Fruit fly (Drosophila melanogaster) whole organism, embryonic: ENCODE results near the gene arm.

Source experiments
- Asciz ChIP-seq: fragments of 200-800 bp; sonication (Bioruptor generic); optimal IDR thresholded peaks from 2 replicates; lab custom pipeline; 2017; ENCODE audit warnings: missing biosample characterization, mild to moderate bottlenecking, missing genetic modification characterization, missing genetic modification reagents
- B-H2 ChIP-seq: fragments of 200-800 bp; sonication (Bioruptor generic); optimal IDR thresholded peaks from 2 replicates; lab custom pipeline; 2018; ENCODE audit warnings: missing biosample characterization, mild to moderate bottlenecking, missing genetic modification characterization
- Bdp1 ChIP-seq: fragments of 200-800 bp; sonication (Bioruptor generic); optimal IDR thresholded peaks from 3 replicates; lab custom pipeline; 2016; ENCODE audit warnings: missing biosample characterization, missing genetic modification characterization
- CG11456 ChIP-seq: fragments of 200-800 bp; sonication (Bioruptor generic); IDR thresholded peaks from 3 replicates; pipeline ENCODE4 v1.3.6; 2022; ENCODE audit warnings: missing biosample characterization, missing genetic modification characterization
- CG12155 ChIP-seq: fragments of 200-800 bp; sonication (Bioruptor generic); optimal IDR thresholded peaks from 3 replicates; lab custom pipeline; 2016; ENCODE audit warnings: missing biosample characterization, missing genetic modification characterization
- CG1792 ChIP-seq: fragments of 200-800 bp; sonication (Bioruptor generic); optimal IDR thresholded peaks from 2 replicates; lab custom pipeline; 2016; ENCODE audit warnings: missing biosample characterization, missing genetic modification characterization
- CG2199 ChIP-seq: fragments of 200-800 bp; sonication (Bioruptor generic); IDR thresholded peaks from 3 replicates; pipeline ENCODE4 v1.3.6; 2022; ENCODE audit warnings: missing biosample characterization, missing genetic modification characterization
- CG33557 ChIP-seq: fragments of 200-800 bp; sonication (Bioruptor generic); optimal IDR thresholded peaks from 2 replicates; lab custom pipeline; 2019; ENCODE audit warnings: missing biosample characterization, mild to moderate bottlenecking, missing genetic modification characterization, moderate library complexity
- CG4707 ChIP-seq: fragments of 200-800 bp; sonication (Bioruptor generic); optimal IDR thresholded peaks from 2 replicates; lab custom pipeline; 2018; ENCODE audit warnings: missing biosample characterization, mild to moderate bottlenecking, missing genetic modification characterization, moderate library complexity
- CG4820 ChIP-seq: fragments of 200-800 bp; sonication (Bioruptor generic); optimal IDR thresholded peaks from 3 replicates; lab custom pipeline; 2016; ENCODE audit warnings: missing biosample characterization, missing genetic modification characterization
- CG6813 ChIP-seq: fragments of 200-800 bp; sonication (Bioruptor generic); optimal IDR thresholded peaks from 2 replicates; lab custom pipeline; 2017; ENCODE audit warnings: missing biosample characterization, missing genetic modification characterization, mild to moderate bottlenecking, moderate library complexity, missing genetic modification reagents
- CG7963 ChIP-seq: fragments of 200-800 bp; sonication (Bioruptor generic); IDR thresholded peaks from 3 replicates; pipeline ENCODE4 v1.3.6; 2022; ENCODE audit warnings: missing biosample characterization, missing genetic modification characterization; ENCODE audit not compliant: partially characterized antibody
- CG8281 ChIP-seq: fragments of 200-800 bp; sonication (Bioruptor generic); optimal IDR thresholded peaks from 2 replicates; lab custom pipeline; 2018; ENCODE audit warnings: missing biosample characterization, mild to moderate bottlenecking, missing genetic modification characterization, moderate library complexity
- CG8478 ChIP-seq: fragments of >200 bp; optimal IDR thresholded peaks from 2 replicates; lab custom pipeline; 2018
- CkIIα-i1 ChIP-seq: fragments of 200-800 bp; sonication (Bioruptor generic); IDR thresholded peaks from 2 replicates; pipeline ENCODE4 v1.3.6; 2022; ENCODE audit warnings: missing biosample characterization, missing genetic modification characterization
- ERR ChIP-seq: fragments of 200-800 bp; sonication (Bioruptor generic); optimal IDR thresholded peaks from 2 replicates; lab custom pipeline; 2016; ENCODE audit warnings: missing biosample characterization, missing genetic modification characterization
- Ets97D ChIP-seq: fragments of 200-800 bp; sonication (Bioruptor generic); optimal IDR thresholded peaks from 3 replicates; lab custom pipeline; 2016; ENCODE audit warnings: missing biosample characterization, missing genetic modification characterization
- Fer1 ChIP-seq: fragments of 200-800 bp; sonication (Bioruptor generic); optimal IDR thresholded peaks from 2 replicates; lab custom pipeline; 2017; ENCODE audit warnings: missing biosample characterization, mild to moderate bottlenecking, missing genetic modification characterization
- Fer2 ChIP-seq: fragments of 200-800 bp; sonication (Bioruptor generic); optimal IDR thresholded peaks from 2 replicates; lab custom pipeline; 2018; ENCODE audit warnings: missing biosample characterization, mild to moderate bottlenecking, missing genetic modification characterization, moderate library complexity
- HLH3B ChIP-seq: fragments of 200-800 bp; sonication (Bioruptor generic); IDR thresholded peaks from 2 replicates; pipeline ENCODE4 v1.3.6; 2022; ENCODE audit warnings: missing biosample characterization, missing genetic modification characterization
- HLHmδ ChIP-seq: fragments of 200-800 bp; sonication (Bioruptor generic); optimal IDR thresholded peaks from 2 replicates; lab custom pipeline; 2018; ENCODE audit warnings: missing biosample characterization, mild to moderate bottlenecking, missing genetic modification characterization, moderate library complexity
- HmgZ ChIP-seq: fragments of 200-800 bp; sonication (Bioruptor generic); optimal IDR thresholded peaks from 2 replicates; lab custom pipeline; 2018; ENCODE audit warnings: missing biosample characterization, mild to moderate bottlenecking, missing genetic modification characterization
- Hr3 ChIP-seq: fragments of 200-800 bp; sonication (Bioruptor generic); optimal IDR thresholded peaks from 3 replicates; lab custom pipeline; 2016; ENCODE audit warnings: missing biosample characterization, missing genetic modification characterization
- Lhr ChIP-seq: fragments of 200-800 bp; sonication (Bioruptor generic); optimal IDR thresholded peaks from 3 replicates; lab custom pipeline; 2017; ENCODE audit warnings: mild to moderate bottlenecking, missing biosample characterization, missing genetic modification reagents, missing genetic modification characterization
- NfI ChIP-seq: fragments of 200-800 bp; sonication (Bioruptor generic); optimal IDR thresholded peaks from 3 replicates; lab custom pipeline; 2018; ENCODE audit warnings: missing biosample characterization, mild to moderate bottlenecking, missing genetic modification characterization, moderate library complexity
- Scr ChIP-seq: fragments of 200-800 bp; sonication (Bioruptor generic); IDR thresholded peaks from 2 replicates; pipeline ENCODE4 v1.3.6; 2022; ENCODE audit warnings: missing biosample characterization, missing genetic modification characterization; ENCODE audit not compliant: partially characterized antibody
- Side ChIP-seq: fragments of 200-800 bp; sonication (Bioruptor generic); optimal IDR thresholded peaks from 2 replicates; lab custom pipeline; 2016; ENCODE audit warnings: missing biosample characterization, missing genetic modification characterization
- Six4 ChIP-seq: fragments of 200-800 bp; sonication (Bioruptor generic); optimal IDR thresholded peaks from 2 replicates; lab custom pipeline; 2016; ENCODE audit warnings: missing biosample characterization, missing genetic modification characterization
- Vsx1 ChIP-seq: fragments of 200-800 bp; sonication (Bioruptor generic); optimal IDR thresholded peaks from 2 replicates; lab custom pipeline; 2017; ENCODE audit warnings: missing biosample characterization, mild to moderate bottlenecking, missing genetic modification characterization, missing genetic modification reagents
- YL-1 ChIP-seq: fragments of 200-800 bp; sonication (Bioruptor generic); optimal IDR thresholded peaks from 3 replicates; lab custom pipeline; 2017; ENCODE audit warnings: missing biosample characterization, mild to moderate bottlenecking, missing genetic modification characterization
- amos ChIP-seq: fragments of 200-800 bp; sonication (Bioruptor generic); IDR thresholded peaks from 2 replicates; pipeline ENCODE4 v1.3.6; 2022; ENCODE audit warnings: missing biosample characterization, missing genetic modification characterization; ENCODE audit not compliant: partially characterized antibody
- bcd ChIP-seq: fragments of 200-800 bp; sonication (Bioruptor generic); optimal IDR thresholded peaks from 2 replicates; lab custom pipeline; 2017; ENCODE audit warnings: missing biosample characterization, mild to moderate bottlenecking, missing genetic modification characterization
- cato ChIP-seq: fragments of 200-800 bp; sonication (Bioruptor generic); optimal IDR thresholded peaks from 2 replicates; lab custom pipeline; 2016; ENCODE audit warnings: missing biosample characterization, missing genetic modification characterization, borderline replicate concordance
- dmrt99B ChIP-seq: fragments of 200-800 bp; sonication (Bioruptor generic); optimal IDR thresholded peaks from 2 replicates; lab custom pipeline; 2018; ENCODE audit warnings: missing biosample characterization, mild to moderate bottlenecking, missing genetic modification characterization, moderate library complexity
- jing ChIP-seq: fragments of 200-800 bp; sonication (Bioruptor generic); optimal IDR thresholded peaks from 2 replicates; lab custom pipeline; 2018; ENCODE audit warnings: missing biosample characterization, mild to moderate bottlenecking, missing genetic modification characterization
- lbe ChIP-seq: fragments of 200-800 bp; sonication (Bioruptor generic); optimal IDR thresholded peaks from 2 replicates; lab custom pipeline; 2016; ENCODE audit warnings: missing biosample characterization, mild to moderate bottlenecking, missing genetic modification characterization
- mirr ChIP-seq: fragments of 200-800 bp; sonication (Bioruptor generic); optimal IDR thresholded peaks from 3 replicates; lab custom pipeline; 2018; ENCODE audit warnings: missing biosample characterization, mild to moderate bottlenecking, missing genetic modification characterization
- nau ChIP-seq: fragments of 200-800 bp; sonication (Bioruptor generic); optimal IDR thresholded peaks from 3 replicates; lab custom pipeline; 2017; ENCODE audit warnings: missing biosample characterization, mild to moderate bottlenecking, missing genetic modification characterization, missing genetic modification reagents
- pan ChIP-seq, 4 experiments: fragments of >200 bp in 3 of 4; fragments of 200-800 bp in 1 of 4; sonication (Bioruptor generic) in 1 of 4; optimal IDR thresholded peaks in 3 of 4; IDR thresholded peaks in 1 of 4; 2 replicates each; pipeline versions ENCODE4 v1.3.6 to Lab custom; 2017 to 2022; ENCODE audit warnings: missing biosample characterization in 2 of 4, missing genetic modification characterization in 2 of 4, mixed read lengths in 1 of 4
- pros ChIP-seq: fragments of 200-800 bp; sonication (Bioruptor generic); optimal IDR thresholded peaks from 3 replicates; lab custom pipeline; 2019; ENCODE audit warnings: missing biosample characterization, mild to moderate bottlenecking, missing genetic modification characterization, moderate library complexity
- pzg ChIP-seq: fragments of 200-800 bp; sonication (Bioruptor generic); optimal IDR thresholded peaks from 3 replicates; lab custom pipeline; 2018; ENCODE audit warnings: missing biosample characterization, mild to moderate bottlenecking, missing genetic modification characterization, moderate library complexity
- sd ChIP-seq: fragments of 200-800 bp; sonication (Bioruptor generic); optimal IDR thresholded peaks from 3 replicates; lab custom pipeline; 2018; ENCODE audit warnings: missing biosample characterization, mild to moderate bottlenecking, missing genetic modification characterization, moderate library complexity
- sens ChIP-seq: fragments of 200-800 bp; sonication (Bioruptor generic); peaks from one replicate; lab custom pipeline; 2016; ENCODE audit warnings: missing biosample characterization, missing genetic modification characterization
- sob ChIP-seq: fragments of 200-800 bp; sonication (Bioruptor generic); IDR thresholded peaks from 2 replicates; pipeline ENCODE4 v1.3.6; 2022; ENCODE audit warnings: missing biosample characterization, missing genetic modification characterization
- ssp ChIP-seq: fragments of 200-800 bp; sonication (Bioruptor generic); IDR thresholded peaks from 2 replicates; pipeline ENCODE4 v1.3.6; 2022; ENCODE audit warnings: missing biosample characterization, missing genetic modification characterization
- stwl ChIP-seq: fragments of 200-800 bp; sonication (Bioruptor generic); optimal IDR thresholded peaks from 3 replicates; lab custom pipeline; 2018; ENCODE audit warnings: missing biosample characterization, mild to moderate bottlenecking, missing genetic modification characterization, moderate library complexity
- wor ChIP-seq: fragments of 200-800 bp; sonication (Bioruptor generic); IDR thresholded peaks from 2 replicates; pipeline ENCODE4 v1.3.6; 2022; ENCODE audit warnings: missing biosample characterization, missing genetic modification characterization
- zfh1 ChIP-seq: fragments of 200-800 bp; sonication (Bioruptor generic); IDR thresholded peaks from 3 replicates; pipeline ENCODE4 v1.3.6; 2022; ENCODE audit warnings: missing biosample characterization, missing genetic modification characterization

Gene arm

DNA sequence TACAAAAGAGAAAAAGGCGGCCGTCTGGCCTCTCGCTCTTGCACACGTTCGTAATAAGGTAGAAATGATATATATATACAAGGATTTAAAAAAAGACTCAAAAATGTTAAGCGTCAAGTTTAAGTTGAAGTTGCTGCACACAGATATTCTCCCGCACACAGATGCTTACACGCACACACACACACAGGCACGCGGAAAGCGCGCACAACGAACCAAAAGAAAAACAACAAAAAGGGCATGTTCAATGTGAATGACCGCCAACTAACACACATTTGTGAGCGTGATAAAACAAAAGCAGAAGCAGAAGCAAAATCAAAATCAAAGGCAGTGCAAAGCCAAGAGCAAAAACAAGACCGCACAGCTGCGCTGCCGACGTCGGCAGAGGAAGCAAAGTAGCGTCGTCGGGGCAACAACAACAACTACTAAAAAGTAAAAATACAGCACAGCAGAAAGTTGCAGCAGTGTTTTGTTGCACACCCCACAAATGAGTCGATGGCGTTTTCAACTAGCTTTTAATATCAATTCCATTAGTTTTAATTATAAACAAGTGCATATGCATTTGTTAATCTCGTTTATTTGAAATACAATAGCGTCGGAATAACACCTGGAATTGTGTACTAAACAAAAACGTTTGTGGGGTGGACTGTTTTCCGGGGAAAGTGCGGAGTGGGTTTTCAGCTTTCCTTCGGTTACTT is 46.9 kb upstream of the arm start (continued):
- TF ChIP-seq Ets97D (GFP tag; lab: Kevin White, UChicago), result peak; percentile 80
- peak; percentile 50 for TF ChIP-seq sd
- peak; percentile 96 for TF ChIP-seq Lhr (GFP tag; lab: Kevin White, UChicago)
- no peak for TF ChIP-seq HLHmδ
- peak; percentile 90 for TF ChIP-seq cato (GFP tag; lab: Kevin White, UChicago)
- TF ChIP-seq CG11456 (GFP tag; lab: Robert Waterston, UW), result peak; percentile 90
- TF ChIP-seq pan (optimal IDR thresholded peaks at IDR 0.05; lab: Kevin White, UChicago), result no peak
- peak in 1 of 2 experiments; percentile 97 for TF ChIP-seq pan (GFP tag; optimal IDR thresholded peaks at IDR 0.05 in 1 of 2, IDR thresholded peaks at IDR 0.05 in 1 of 2)
- peak; percentile 92 for TF ChIP-seq sob (GFP tag; lab: Robert Waterston, UW)
- TF ChIP-seq CG1792 (GFP tag; lab: Kevin White, UChicago), result peak; percentile 91
- peak; percentile 96 for TF ChIP-seq CG4820 (GFP tag; lab: Kevin White, UChicago)
- TF ChIP-seq mirr (GFP tag; lab: Kevin White, UChicago), result peak; percentile 35
- peak; percentile 59 for TF ChIP-seq B-H2 (GFP tag; lab: Kevin White, UChicago)
- peak; percentile 90 for TF ChIP-seq YL-1 (GFP tag; lab: Kevin White, UChicago)
- TF ChIP-seq jing (GFP tag; lab: Kevin White, UChicago), result peak; percentile 95
- peak; percentile 95 for TF ChIP-seq HLH3B (GFP tag; lab: Robert Waterston, UW)
- peak; percentile 87 for TF ChIP-seq pros (GFP tag; lab: Kevin White, UChicago)
- TF ChIP-seq Hr3 (GFP tag; lab: Kevin White, UChicago), result peak; percentile 90
- peak; percentile 97 for TF ChIP-seq Six4 (GFP tag; lab: Kevin White, UChicago)
- TF ChIP-seq CG4707 (GFP tag; lab: Kevin White, UChicago), result peak; percentile 96
- TF ChIP-seq dmrt99B (tag; lab: Kevin White, UChicago), result peak; percentile 97
- TF ChIP-seq stwl (tag; lab: Kevin White, UChicago), result peak; percentile 82
- TF ChIP-seq CG7963 (GFP tag; lab: Robert Waterston, UW), result no peak
- TF ChIP-seq Bdp1 (GFP tag; lab: Kevin White, UChicago), result peak; percentile 89
- no peak for TF ChIP-seq Scr
- peak; percentile 93 for TF ChIP-seq CG6813 (GFP tag; lab: Kevin White, UChicago)
- TF ChIP-seq lbe (GFP tag; lab: Kevin White, UChicago), result peak; percentile 94
- TF ChIP-seq CG2199 (GFP tag; lab: Robert Waterston, UW), result peak; percentile 99
- TF ChIP-seq HmgZ, result peak; percentile 91
- TF ChIP-seq NfI (GFP tag; lab: Kevin White, UChicago), result peak; percentile 95
- peak; percentile 94 for TF ChIP-seq bcd (GFP tag; lab: Kevin White, UChicago)
- 0 out of 2 replicates have a peak, but pooled peaks have one; percentile 35 for TF ChIP-seq CkIIα-i1 (GFP tag; lab: Robert Waterston, UW)
- TF ChIP-seq pzg, result no peak
- TF ChIP-seq nau (GFP tag; lab: Kevin White, UChicago), result peak; percentile 93
- peak; percentile 87 for TF ChIP-seq Fer1 (GFP tag; lab: Kevin White, UChicago)
- TF ChIP-seq CG8478 (lab: Kevin White, UChicago), result no peak
- TF ChIP-seq amos (GFP tag; lab: Robert Waterston, UW), result no peak
- TF ChIP-seq Fer2 (tag; lab: Kevin White, UChicago), result peak; percentile 84
- peak; percentile 84 for TF ChIP-seq ERR (GFP tag; lab: Kevin White, UChicago)
- peak; percentile 95 for TF ChIP-seq Side (GFP tag; lab: Kevin White, UChicago)
- TF ChIP-seq CG33557 (GFP tag; lab: Kevin White, UChicago), result peak; percentile 98
- peak; percentile 99 for TF ChIP-seq zfh1 (GFP tag; lab: Robert Waterston, UW)
- TF ChIP-seq wor (GFP tag; lab: Robert Waterston, UW), result peak; percentile 94
- peak; percentile 89 for TF ChIP-seq Vsx1 (GFP tag; lab: Kevin White, UChicago)
- TF ChIP-seq Asciz (GFP tag; lab: Kevin White, UChicago), result peak; percentile 97
- peak; percentile 87 for TF ChIP-seq CG12155 (GFP tag; lab: Kevin White, UChicago)
- TF ChIP-seq ssp (GFP tag; lab: Robert Waterston, UW), result peak; percentile 85
- peak; percentile 85 for TF ChIP-seq CG8281 (tag; lab: Kevin White, UChicago)
- TF ChIP-seq sens (GFP tag; lab: Kevin White, UChicago), result peak; percentile 100
